Worm (Caenorhabditis elegans) whole organism, L4/young adult: ENCODE data around the gene gba-1.
"Not testable (repeated sequence)": the region's sequence is repeated elsewhere in the genome, so short reads cannot be mapped to it uniquely, and the experiment has no call there.

Experiments used
- W03F9.2 ChIP-seq: fragments of 150-350 bp; optimal IDR thresholded peaks from 2 replicates; lab custom pipeline; 2014; ENCODE audit warnings: missing biosample characterization, missing genetic modification characterization
- dao-5 ChIP-seq: sonication (generic microtip); optimal IDR thresholded peaks from 2 replicates; lab custom pipeline; 2016; ENCODE audit warnings: missing genotype, missing genetic modification characterization, moderate library complexity, missing compliant biosample characterization
- him-1 ChIP-seq: sonication (generic microtip); optimal IDR thresholded peaks from 2 replicates; lab custom pipeline; 2016; ENCODE audit warnings: missing genotype, missing genetic modification reagents, missing genetic modification characterization, missing compliant biosample characterization

The gba-1 gene

DNA sequence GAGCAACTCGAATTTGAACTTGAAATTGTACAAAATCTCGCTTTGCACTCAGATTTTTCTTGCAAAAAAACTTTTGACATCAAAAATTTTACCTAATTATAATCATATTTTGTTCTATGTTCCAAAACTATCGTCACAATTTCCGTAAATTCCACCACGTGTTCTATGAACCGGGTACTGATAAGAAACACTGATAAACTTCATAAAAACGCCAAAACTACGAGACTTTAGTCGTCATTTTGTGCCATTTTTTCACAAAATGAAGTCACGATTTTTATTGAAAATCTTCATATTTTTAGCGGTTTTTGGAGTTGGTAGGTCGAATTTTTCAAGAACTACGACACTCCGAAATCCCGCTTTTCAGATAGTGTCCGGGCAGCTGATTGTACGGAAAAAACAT, at the start of gene gba-1:
Gene gba-1, plus strand, starts transcription at position 54 of the 400 bp plus-strand sequence.
- TF ChIP-seq W03F9.2 (no peak), him-1 (tag; lab: Kevin White, UChicago) (no peak), dao-5 (no peak)

DNA sequence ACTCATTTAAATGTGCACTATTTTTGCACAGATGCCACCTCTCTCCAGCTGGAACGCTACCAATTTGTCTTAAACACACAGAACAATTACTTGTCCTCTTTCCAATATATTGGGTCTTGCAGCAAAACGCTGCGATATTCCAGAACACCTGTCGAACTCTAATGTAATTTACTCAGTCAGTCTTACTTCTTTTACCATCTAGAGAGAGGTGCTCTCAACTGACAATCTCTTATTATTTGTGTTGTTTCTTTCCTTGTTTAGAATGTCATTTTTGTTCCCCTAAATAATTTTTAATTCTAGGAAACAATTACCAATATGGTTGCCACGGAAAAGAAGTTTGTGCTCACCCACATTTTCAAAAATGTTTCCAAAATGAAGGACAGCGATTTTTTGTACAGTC, 45.8 kb upstream of the gba-1 start, which contains the start of gene sdz-28:
Gene sdz-28, plus strand, starts transcription at position 301 of the 400 bp plus-strand sequence.
- TF ChIP-seq dao-5, result no peak
- no peak for TF ChIP-seq W03F9.2
- TF ChIP-seq him-1 (tag; lab: Kevin White, UChicago), result no peak

DNA sequence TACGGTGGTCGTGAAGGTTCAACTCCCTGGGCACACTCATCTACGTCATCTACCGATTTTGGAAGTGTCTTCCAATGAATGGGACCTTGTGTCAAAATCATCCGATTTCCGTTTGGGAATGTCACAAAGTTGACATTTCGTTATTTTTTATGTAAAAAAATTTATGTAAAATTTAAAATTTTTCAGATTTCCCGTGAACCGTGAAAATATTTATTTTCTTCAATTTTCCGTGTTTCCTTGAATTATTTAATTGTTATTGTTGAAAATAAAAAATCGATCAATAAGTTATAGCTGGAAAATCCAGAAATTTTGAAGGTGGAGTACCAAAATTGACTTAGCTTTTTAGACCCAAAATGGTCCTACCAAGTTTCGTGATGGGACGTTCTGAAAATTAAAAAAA, 40.9 kb upstream of the gba-1 start, which contains the start of gene hpo-7:
Gene hpo-7, minus strand, starts transcription at position 101 of the 400 bp plus-strand sequence.
- no peak for TF ChIP-seq W03F9.2
- no peak for TF ChIP-seq him-1 (tag; lab: Kevin White, UChicago)
- TF ChIP-seq dao-5, result no peak

DNA sequence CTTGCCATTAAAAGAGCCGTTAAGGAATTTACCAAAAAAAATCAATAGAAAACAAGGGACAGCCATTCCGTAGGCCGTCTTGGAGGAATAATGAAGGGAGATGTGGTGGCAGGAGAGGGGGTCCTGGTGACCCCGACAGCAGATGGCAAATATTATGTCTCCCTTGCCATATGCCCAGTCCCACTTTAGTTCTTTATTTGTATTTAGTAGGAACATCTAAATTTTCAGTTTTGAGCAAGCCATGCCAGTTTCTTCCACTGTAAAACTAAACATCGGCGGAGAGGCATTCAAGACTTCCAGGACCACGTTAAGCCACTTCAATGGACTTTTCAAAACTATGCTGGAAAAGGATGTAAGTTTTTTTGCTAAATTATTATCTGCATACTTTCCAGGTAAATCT, 39.3 kb upstream of the gba-1 start, which contains the start of gene C40A11.4:
Gene C40A11.4, plus strand, starts transcription at position 188 of the 400 bp plus-strand sequence.
- TF ChIP-seq dao-5, result no peak
- TF ChIP-seq him-1 (tag; lab: Kevin White, UChicago), result no peak
- TF ChIP-seq W03F9.2, result no peak

DNA sequence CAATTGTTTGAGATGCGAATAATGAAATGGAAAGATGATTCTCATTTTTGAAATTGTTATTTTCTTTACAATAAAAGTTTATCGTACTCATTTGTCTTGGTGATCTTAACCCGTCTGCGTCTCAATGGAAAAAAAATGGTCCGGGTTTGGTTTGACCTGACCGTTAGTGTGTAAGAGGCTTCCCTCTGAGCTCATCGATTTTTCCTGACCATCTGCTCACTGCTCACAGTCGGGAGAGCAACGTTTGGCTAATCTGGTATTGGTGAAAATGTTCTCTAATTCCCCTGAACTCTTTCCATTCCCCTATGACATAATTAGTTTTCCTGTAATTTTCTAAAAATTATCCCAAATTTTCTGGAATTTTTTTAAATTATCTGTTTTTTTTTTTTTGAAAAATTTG, 37.6 kb upstream of the gba-1 start:
- TF ChIP-seq him-1 (tag; lab: Kevin White, UChicago), result no peak

DNA sequence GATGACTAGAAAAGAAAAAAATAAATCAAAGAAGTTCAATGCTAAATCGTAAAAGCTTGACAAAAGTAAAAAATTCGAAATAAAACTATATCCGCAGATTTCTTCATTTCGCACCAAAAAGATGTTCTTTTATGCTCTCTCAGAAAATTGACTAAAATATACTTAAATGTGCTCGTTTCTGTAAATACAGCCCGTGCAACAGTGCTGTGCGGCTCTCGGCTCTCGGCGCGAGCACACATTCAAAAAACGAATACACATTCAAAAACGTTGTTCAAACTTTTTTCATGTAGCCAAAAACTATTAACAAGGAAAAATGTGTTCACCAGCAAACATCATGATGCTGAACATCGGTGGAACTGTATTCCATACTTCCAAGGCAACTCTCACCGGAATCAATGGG, 35.7 kb upstream of the gba-1 start, which contains the start of gene C40A11.3:
Gene C40A11.3, plus strand, starts transcription at position 301 of the 400 bp plus-strand sequence.
- TF ChIP-seq him-1 (tag; lab: Kevin White, UChicago), result no peak
- no peak for TF ChIP-seq W03F9.2
- TF ChIP-seq dao-5, result no peak

DNA sequence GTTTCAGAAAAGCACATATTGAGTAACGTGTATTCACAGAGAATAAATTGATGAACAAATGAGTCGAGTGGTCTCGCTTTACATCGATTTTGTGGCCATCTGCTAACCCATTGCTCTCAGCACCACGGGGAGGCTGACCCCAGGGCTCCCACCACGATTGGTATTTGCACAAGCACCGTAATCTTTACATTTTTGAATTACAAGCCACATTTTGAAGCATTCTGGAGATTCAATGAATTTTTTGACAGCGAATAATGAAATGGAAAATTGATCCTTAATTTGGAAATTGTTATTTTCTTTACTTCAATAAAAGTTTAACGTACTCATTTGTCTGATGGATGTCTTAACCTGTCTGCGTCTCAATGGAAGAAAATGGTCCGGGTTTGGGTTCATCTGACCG, 31.0 kb upstream of the gba-1 start, which contains the start of gene C40A11.6:
Gene C40A11.6, minus strand, starts transcription at position 101 of the 400 bp plus-strand sequence.
- TF ChIP-seq dao-5, result no peak
- TF ChIP-seq W03F9.2, result no peak
- no peak for TF ChIP-seq him-1 (tag; lab: Kevin White, UChicago)

DNA sequence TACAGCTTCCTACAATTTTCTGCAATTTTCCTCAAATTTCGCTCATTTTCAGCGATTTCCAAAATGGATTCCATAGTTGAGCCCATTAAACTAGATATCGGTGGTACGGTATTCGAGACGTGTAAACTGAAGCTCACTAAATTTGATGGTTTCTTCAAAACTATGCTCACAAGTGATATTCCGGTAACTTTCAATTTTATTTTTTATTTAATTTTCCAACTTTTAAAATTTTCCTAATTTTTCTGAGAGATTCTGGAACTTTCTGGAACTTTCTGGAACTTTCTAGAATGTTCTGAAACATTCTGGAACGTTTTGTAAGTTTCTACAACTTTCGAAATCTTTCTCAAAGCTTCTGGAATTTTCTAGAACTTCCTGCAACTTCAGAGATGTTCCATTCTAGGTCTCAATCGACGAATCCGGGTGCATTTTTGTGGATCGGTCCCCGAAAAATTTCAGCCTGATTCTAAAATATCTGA, 29.6 kb upstream of the gba-1 start, which contains the start of gene C40A11.2:
Gene C40A11.2, plus strand, starts transcription at position 51 of the 476 bp plus-strand sequence.
- TF ChIP-seq W03F9.2 (no peak), him-1 (tag; lab: Kevin White, UChicago) (no peak), dao-5 (no peak)

DNA sequence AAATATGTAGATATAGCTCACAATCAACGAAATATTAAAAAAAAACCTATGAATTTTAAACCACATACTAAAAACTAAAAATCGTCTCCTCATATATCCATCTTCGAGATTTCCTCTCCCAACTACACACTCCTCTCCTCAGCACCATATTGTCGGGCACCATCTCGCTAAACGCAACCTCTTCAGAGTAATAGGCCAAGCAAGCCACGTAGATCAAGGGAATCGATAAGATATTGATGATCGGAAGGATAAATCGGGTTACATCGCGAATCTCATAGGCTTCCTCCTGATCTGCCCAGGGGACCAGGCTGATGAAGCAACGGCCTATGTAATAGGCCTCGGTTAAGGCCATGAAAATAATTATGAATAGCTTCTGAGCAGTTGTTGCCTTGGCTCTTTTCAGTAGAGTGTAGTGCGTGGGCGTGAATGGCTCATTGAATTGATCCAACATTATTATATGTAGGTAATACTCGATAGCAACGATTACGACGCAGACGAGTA, 26.0 kb upstream of the gba-1 start, which contains the start of the genes C40A11.7 and C40A11.8:
Gene C40A11.7, minus strand, starts transcription at position 101 of the 501 bp plus-strand sequence.
Gene C40A11.8, minus strand, starts transcription at position 451 of the 501 bp plus-strand sequence.
- TF ChIP-seq dao-5, result no peak
- no peak for TF ChIP-seq W03F9.2
- no peak for TF ChIP-seq him-1 (tag; lab: Kevin White, UChicago)

DNA sequence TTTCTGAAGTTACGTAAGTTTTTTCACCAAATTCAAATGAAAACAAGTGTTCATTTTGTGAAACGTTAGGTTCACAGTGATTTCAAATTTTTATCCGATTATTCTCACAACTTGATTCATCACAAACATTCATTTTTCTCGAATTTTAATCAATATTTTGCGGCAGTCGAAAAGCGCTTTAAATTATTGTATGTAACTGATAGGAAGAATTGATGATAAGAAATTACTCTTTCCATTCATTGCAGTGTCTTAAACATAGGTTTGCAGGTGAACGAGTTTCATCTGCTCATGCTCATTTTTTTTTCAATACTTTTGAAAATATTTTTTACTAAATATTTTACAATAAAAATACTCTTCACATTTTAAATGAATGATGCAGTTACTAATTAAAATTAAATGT, 24.1 kb upstream of the gba-1 start:
- no peak for TF ChIP-seq dao-5
- no peak for TF ChIP-seq him-1 (tag; lab: Kevin White, UChicago)
- no peak for TF ChIP-seq W03F9.2

DNA sequence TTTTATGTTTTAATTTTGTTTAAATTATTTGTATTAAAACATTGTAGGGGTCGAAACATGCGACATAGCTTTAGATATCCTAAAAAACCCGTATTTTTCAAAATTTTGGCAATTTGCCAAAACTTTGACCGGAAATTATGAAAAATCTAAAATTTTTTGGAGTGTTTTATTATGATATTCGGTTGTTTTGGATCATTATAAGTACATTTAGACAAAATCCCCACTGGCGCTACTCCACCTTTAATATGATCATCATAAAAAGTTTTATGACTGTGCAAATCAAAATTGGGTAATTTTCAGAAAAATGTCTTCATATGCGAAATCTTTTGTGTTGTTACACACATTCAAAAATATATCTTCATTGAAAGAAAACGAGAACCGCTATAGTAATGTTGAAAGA, 22.8 kb upstream of the gba-1 start, which contains the start of gene math-18:
Gene math-18, plus strand, starts transcription at position 301 of the 400 bp plus-strand sequence.
- not testable (repeated sequence) for TF ChIP-seq him-1 (tag; lab: Kevin White, UChicago); dao-5; W03F9.2

DNA sequence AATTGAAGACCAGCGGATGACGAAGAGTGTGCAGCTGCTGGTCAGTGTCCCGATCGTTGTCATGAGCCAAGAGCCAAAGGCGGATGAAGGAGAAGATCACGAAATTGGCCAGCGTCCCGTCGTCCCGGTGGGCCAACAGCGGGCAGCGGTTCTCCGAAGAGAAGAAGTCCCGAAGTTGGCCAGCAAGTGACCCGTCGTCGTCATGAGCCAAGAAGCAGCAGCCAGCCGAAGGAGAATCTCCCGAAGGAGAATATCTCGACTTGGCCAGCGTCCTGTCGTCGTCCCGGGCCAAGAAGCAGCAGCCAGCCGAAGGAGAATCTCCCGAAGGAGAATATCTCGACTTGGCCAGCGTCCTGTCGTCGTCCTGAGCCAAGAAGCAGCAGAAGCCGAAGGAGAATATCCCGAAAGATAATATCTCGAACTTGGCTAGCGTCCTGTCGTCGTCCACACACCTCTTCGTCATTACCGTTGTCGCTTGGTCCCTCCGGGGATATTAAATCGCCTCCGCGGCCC, 13.1 kb upstream of the gba-1 start, which contains the start of gene C33C12.11:
Gene C33C12.11, minus strand, starts transcription at position 463 of the 513 bp plus-strand sequence.
- TF ChIP-seq dao-5; him-1 (tag; lab: Kevin White, UChicago); W03F9.2: not testable (repeated sequence)

DNA sequence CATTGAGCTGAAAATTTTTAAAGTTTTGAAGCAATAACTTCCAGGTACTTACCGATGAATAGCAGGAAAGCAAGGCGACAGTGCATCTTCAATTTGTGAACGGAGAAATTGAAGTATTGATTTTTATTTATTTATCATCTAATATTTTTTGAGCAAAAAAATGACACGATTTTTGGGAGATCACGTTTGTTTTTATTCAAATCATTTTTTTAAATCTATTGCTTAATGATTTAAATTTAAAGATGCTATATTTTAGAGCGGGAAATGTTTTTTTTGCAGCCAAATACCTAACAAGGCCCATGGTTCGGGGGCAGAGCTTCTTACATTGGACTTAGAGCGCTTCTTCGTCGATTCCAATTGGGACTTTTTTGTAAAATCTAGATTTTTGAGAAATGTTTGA, 10.2 kb upstream of the gba-1 start, which contains the start of gene C33C12.4:
Gene C33C12.4, minus strand, starts transcription at position 101 of the 400 bp plus-strand sequence.
- TF ChIP-seq dao-5 (no peak), him-1 (tag; lab: Kevin White, UChicago) (no peak), W03F9.2 (no peak)

DNA sequence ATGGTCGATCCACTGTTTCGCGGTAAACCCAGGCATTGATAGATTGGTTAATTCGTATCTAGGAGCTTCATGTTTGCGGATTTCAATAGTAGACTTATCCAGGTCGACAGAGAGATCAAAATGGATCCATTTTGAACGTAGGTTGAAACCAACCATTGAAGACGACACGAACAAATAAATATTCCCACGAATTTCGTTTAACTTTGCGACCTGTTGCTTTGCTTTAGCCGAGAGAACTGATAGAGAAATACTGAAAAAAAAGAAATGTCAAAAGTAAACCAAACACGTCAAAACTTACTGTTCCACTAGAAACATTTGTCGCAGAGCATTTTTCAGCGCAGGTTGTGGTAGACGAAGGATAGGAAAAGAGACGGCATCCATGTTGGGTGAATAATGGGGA, 8.2 kb upstream of the gba-1 start, which contains the start of gene fbxb-38:
Gene fbxb-38, minus strand, starts transcription at position 390 of the 400 bp plus-strand sequence.
- TF ChIP-seq dao-5 (no peak), W03F9.2 (no peak), him-1 (tag; lab: Kevin White, UChicago) (no peak)

DNA sequence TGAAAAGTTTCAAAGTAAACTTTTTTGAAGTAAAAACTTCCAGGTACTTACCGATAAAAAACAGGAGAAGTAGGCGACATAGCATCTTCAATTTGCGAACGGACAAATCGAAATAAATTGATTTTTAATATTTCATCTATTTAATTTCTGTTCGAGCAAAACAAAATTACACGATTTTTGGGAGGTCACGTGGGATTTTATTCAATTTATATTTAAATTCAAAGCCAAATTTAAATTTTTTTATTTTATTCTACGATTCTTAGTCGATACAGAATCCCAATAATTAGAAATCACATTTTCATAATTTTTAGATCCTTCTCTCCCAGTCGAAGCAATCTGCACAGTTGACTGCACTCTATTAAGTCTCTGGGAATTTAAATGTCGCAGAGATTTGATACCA, 6.5 kb upstream of the gba-1 start, which contains the start of gene C33C12.12:
Gene C33C12.12, minus strand, starts transcription at position 101 of the 400 bp plus-strand sequence.
- TF ChIP-seq W03F9.2, result no peak
- no peak for TF ChIP-seq him-1 (tag; lab: Kevin White, UChicago)
- no peak for TF ChIP-seq dao-5
